Worm (Caenorhabditis elegans) whole organism, young adult: ENCODE results near the gene Y66D12A.19.

Experiments used
- B0019.2 ChIP-seq: fragments of 200-800 bp; sonication (Bioruptor generic); conservative IDR thresholded peaks from 2 replicates; pipeline ENCODE4 v1.3.6; 2022; ENCODE audit warnings: missing genetic modification reagents, missing genetic modification characterization, missing compliant biosample characterization
- B0336.3 ChIP-seq: fragments of 200-800 bp; sonication (Bioruptor generic); IDR thresholded peaks from 2 replicates; pipeline ENCODE4 v1.3.6; 2022; ENCODE audit warnings: missing genetic modification characterization, missing compliant biosample characterization
- F10E7.11 ChIP-seq: sonication (generic microtip); optimal IDR thresholded peaks from 2 replicates; lab custom pipeline; 2017; ENCODE audit warnings: mild to moderate bottlenecking, missing genetic modification characterization, moderate library complexity, missing compliant biosample characterization
- K11D2.4 ChIP-seq: fragments of 200-800 bp; sonication (Bioruptor generic); IDR thresholded peaks from 2 replicates; pipeline ENCODE4 v1.3.6; 2022; ENCODE audit warnings: missing genetic modification reagents, missing genetic modification characterization, missing compliant biosample characterization
- K12H6.12 ChIP-seq: fragments of 200-800 bp; sonication (Bioruptor generic); optimal IDR thresholded peaks from 2 replicates; lab custom pipeline; 2018; ENCODE audit warnings: mild to moderate bottlenecking, missing genetic modification characterization, missing compliant biosample characterization
- Y53F4B.3 ChIP-seq: fragments of 200-800 bp; sonication (Bioruptor generic); IDR thresholded peaks from 2 replicates; pipeline ENCODE4 v1.3.6; 2022; ENCODE audit warnings: missing genetic modification reagents, missing genetic modification characterization, missing compliant biosample characterization
- Y56A3A.18 ChIP-seq: fragments of 200-800 bp; sonication (Bioruptor generic); IDR thresholded peaks from 2 replicates; pipeline ENCODE4 v1.3.6; 2022; ENCODE audit warnings: missing genetic modification reagents, missing genetic modification characterization, missing compliant biosample characterization
- Y79H2A.3 ChIP-seq: fragments of 200-800 bp; sonication (Bioruptor generic); conservative IDR thresholded peaks from 2 replicates; pipeline ENCODE4 v1.3.6; 2022; ENCODE audit warnings: missing genetic modification reagents, missing genetic modification characterization, missing compliant biosample characterization
- Y95B8A.8 ChIP-seq: fragments of 200-800 bp; sonication (Bioruptor generic); IDR thresholded peaks from 2 replicates; pipeline ENCODE4 v1.3.6; 2022; ENCODE audit warnings: missing genetic modification reagents, missing genetic modification characterization, missing compliant biosample characterization
- akir-1 ChIP-seq: fragments of 200-800 bp; sonication (Bioruptor generic); optimal IDR thresholded peaks from 2 replicates; lab custom pipeline; 2018; ENCODE audit warnings: mild to moderate bottlenecking, missing genetic modification characterization, moderate library complexity, missing compliant biosample characterization
- ama-1 ChIP-seq, 3 experiments: fragments of 150-350 bp in 1 of 3; sonication (generic microtip) in 2 of 3; optimal IDR thresholded peaks; 2 replicates each; lab custom pipeline; 2014 to 2018; ENCODE audit warnings: missing biosample characterization in 2 of 3, missing genetic modification characterization in 2 of 3, missing genetic modification reagents in 2 of 3
- attf-3 ChIP-seq: fragments of 200-800 bp; sonication (Bioruptor generic); conservative IDR thresholded peaks from 2 replicates; pipeline ENCODE4 v1.3.6; 2022; ENCODE audit warnings: missing genetic modification reagents, missing genetic modification characterization, missing compliant biosample characterization
- attf-6 ChIP-seq: fragments of 200-800 bp; sonication (Bioruptor generic); IDR thresholded peaks from 2 replicates; pipeline ENCODE4 v1.3.6; 2022; ENCODE audit warnings: missing genetic modification reagents, missing genetic modification characterization, missing compliant biosample characterization
- bed-2 ChIP-seq: fragments of 200-800 bp; sonication (Bioruptor generic); IDR thresholded peaks from 2 replicates; pipeline ENCODE4 v1.3.6; 2022; ENCODE audit warnings: missing genetic modification reagents, missing genetic modification characterization, missing compliant biosample characterization
- ceh-100 ChIP-seq: fragments of 200-800 bp; sonication (Bioruptor generic); IDR thresholded peaks from 2 replicates; pipeline ENCODE4 v1.3.6; 2022; ENCODE audit warnings: missing genetic modification reagents, missing genetic modification characterization, missing compliant biosample characterization
- ceh-27 ChIP-seq: fragments of 200-800 bp; sonication (Bioruptor generic); optimal IDR thresholded peaks from 2 replicates; lab custom pipeline; 2018; ENCODE audit warnings: mild to moderate bottlenecking, missing genetic modification characterization, moderate library complexity, missing compliant biosample characterization
- ceh-58 ChIP-seq: fragments of 200-800 bp; sonication (Bioruptor generic); IDR thresholded peaks from 2 replicates; pipeline ENCODE4 v1.3.6; 2022; ENCODE audit warnings: missing genetic modification characterization, missing compliant biosample characterization
- ceh-91 ChIP-seq: fragments of 200-800 bp; sonication (Bioruptor generic); IDR thresholded peaks from 2 replicates; pipeline ENCODE4 v1.3.6; 2022; ENCODE audit warnings: missing genetic modification reagents, missing genetic modification characterization, missing compliant biosample characterization
- dpff-1 ChIP-seq: sonication (generic microtip); optimal IDR thresholded peaks from 2 replicates; lab custom pipeline; 2017; ENCODE audit warnings: mild to moderate bottlenecking, missing genetic modification characterization, missing compliant biosample characterization
- egl-18 ChIP-seq: fragments of 200-800 bp; sonication (Bioruptor generic); IDR thresholded peaks from 2 replicates; pipeline ENCODE4 v1.3.6; 2022; ENCODE audit warnings: missing genetic modification reagents, missing genetic modification characterization, missing compliant biosample characterization
- egl-44 ChIP-seq: fragments of 200-800 bp; sonication (Bioruptor generic); IDR thresholded peaks from 2 replicates; pipeline ENCODE4 v1.3.6; 2022; ENCODE audit warnings: missing genetic modification reagents, missing genetic modification characterization, missing compliant biosample characterization
- fkh-3 ChIP-seq: sonication (generic microtip); optimal IDR thresholded peaks from 2 replicates; lab custom pipeline; 2016; ENCODE audit warnings: mild to moderate bottlenecking, missing genetic modification characterization, missing compliant biosample characterization
- gei-17 ChIP-seq: fragments of 200-800 bp; sonication (Bioruptor generic); optimal IDR thresholded peaks from 2 replicates; lab custom pipeline; 2018; ENCODE audit warnings: mild to moderate bottlenecking, missing genetic modification characterization, missing compliant biosample characterization
- hlh-26 ChIP-seq: fragments of 200-800 bp; sonication (Bioruptor generic); conservative IDR thresholded peaks from 2 replicates; pipeline ENCODE4 v1.3.6; 2022; ENCODE audit warnings: missing genetic modification reagents, missing genetic modification characterization, missing compliant biosample characterization
- hrde-1 ChIP-seq: sonication (generic microtip); optimal IDR thresholded peaks from 2 replicates; lab custom pipeline; 2016; ENCODE audit warnings: missing genetic modification characterization, mild to moderate bottlenecking, missing compliant biosample characterization, moderate library complexity, missing genotype, missing genetic modification reagents, borderline replicate concordance
- hsf-1 ChIP-seq: fragments of 200-800 bp; sonication (Bioruptor generic); IDR thresholded peaks from 2 replicates; pipeline ENCODE4 v1.3.6; 2022; ENCODE audit warnings: missing genetic modification reagents, missing genetic modification characterization, missing compliant biosample characterization
- lag-1 ChIP-seq: fragments of 200-800 bp; sonication (Bioruptor generic); IDR thresholded peaks from 2 replicates; pipeline ENCODE4 v1.3.6; 2022; ENCODE audit warnings: missing genetic modification reagents, missing genetic modification characterization, missing compliant biosample characterization
- lin-40 ChIP-seq: sonication (generic microtip); optimal IDR thresholded peaks from 2 replicates; lab custom pipeline; 2016; ENCODE audit warnings: missing genetic modification characterization, mild to moderate bottlenecking, missing compliant biosample characterization, missing genotype, missing genetic modification reagents
- lin-54 ChIP-seq: fragments of 200-800 bp; sonication (Bioruptor generic); optimal IDR thresholded peaks from 2 replicates; lab custom pipeline; 2018; ENCODE audit warnings: mild to moderate bottlenecking, missing genetic modification characterization, missing compliant biosample characterization
- mel-28 ChIP-seq: sonication (generic microtip); optimal IDR thresholded peaks from 2 replicates; lab custom pipeline; 2016; ENCODE audit warnings: borderline replicate concordance, mild to moderate bottlenecking, missing genetic modification characterization, missing compliant biosample characterization
- mes-4 ChIP-seq: sonication (generic microtip); optimal IDR thresholded peaks from 2 replicates; lab custom pipeline; 2016; ENCODE audit warnings: missing genotype, missing genetic modification characterization, missing compliant biosample characterization
- nfya-1 ChIP-seq: sonication (generic microtip); optimal IDR thresholded peaks from 2 replicates; lab custom pipeline; 2017; ENCODE audit warnings: antibody characterized with exemption, missing compliant biosample characterization, missing genetic modification characterization, borderline replicate concordance; ENCODE audit not compliant: insufficient read depth
- nfyb-1 ChIP-seq: fragments of 200-800 bp; sonication (Bioruptor generic); IDR thresholded peaks from 2 replicates; pipeline ENCODE4 v1.3.6; 2022; ENCODE audit warnings: missing genetic modification reagents, missing genetic modification characterization, missing compliant biosample characterization
- nhr-27 ChIP-seq: fragments of 200-800 bp; sonication (Bioruptor generic); optimal IDR thresholded peaks from 2 replicates; lab custom pipeline; 2018; ENCODE audit warnings: mild to moderate bottlenecking, missing genetic modification characterization, moderate library complexity, missing compliant biosample characterization
- nhr-80 ChIP-seq: sonication (generic microtip); optimal IDR thresholded peaks from 2 replicates; lab custom pipeline; 2016; ENCODE audit warnings: missing genetic modification characterization, missing compliant biosample characterization
- nhr-90 ChIP-seq: sonication (generic microtip); optimal IDR thresholded peaks from 2 replicates; lab custom pipeline; 2016; ENCODE audit warnings: missing genotype, mild to moderate bottlenecking, missing genetic modification characterization, missing compliant biosample characterization
- repo-1 ChIP-seq: sonication (generic microtip); optimal IDR thresholded peaks from 2 replicates; lab custom pipeline; 2017; ENCODE audit warnings: mild to moderate bottlenecking, missing genetic modification characterization, missing compliant biosample characterization
- rpc-1 ChIP-seq, 2 experiments: fragments of 150-350 bp in 1 of 2; sonication (generic microtip) in 1 of 2; optimal IDR thresholded peaks; 2 replicates each; lab custom pipeline; 2014 to 2018; ENCODE audit warnings: missing biosample characterization in 1 of 2, missing genetic modification characterization in 1 of 2, missing genetic modification reagents in 1 of 2, missing genotype in 1 of 2
- sdz-38 ChIP-seq: sonication (generic microtip); optimal IDR thresholded peaks from 2 replicates; lab custom pipeline; 2016; ENCODE audit warnings: missing genotype, missing genetic modification characterization, missing compliant biosample characterization
- sea-2 ChIP-seq: fragments of 200-800 bp; sonication (Bioruptor generic); IDR thresholded peaks from 2 replicates; pipeline ENCODE4 v1.3.6; 2022; ENCODE audit warnings: missing genetic modification characterization, missing compliant biosample characterization
- snpc-1.1 ChIP-seq: sonication (generic microtip); optimal IDR thresholded peaks from 2 replicates; lab custom pipeline; 2017; ENCODE audit warnings: missing genetic modification characterization, mild to moderate bottlenecking, missing compliant biosample characterization, antibody characterized with exemption, moderate library complexity, missing genotype, missing genetic modification reagents; ENCODE audit not compliant: insufficient read depth
- snpc-3.4 ChIP-seq: sonication (generic microtip); optimal IDR thresholded peaks from 2 replicates; lab custom pipeline; 2017; ENCODE audit warnings: missing genetic modification characterization, mild to moderate bottlenecking, missing compliant biosample characterization, antibody characterized with exemption, moderate library complexity, missing genotype, missing genetic modification reagents
- tlf-1 ChIP-seq: fragments of 200-800 bp; sonication (Bioruptor generic); optimal IDR thresholded peaks from 2 replicates; lab custom pipeline; 2018; ENCODE audit warnings: mild to moderate bottlenecking, missing genetic modification characterization, missing compliant biosample characterization
- unc-62 ChIP-seq: fragments of 150-350 bp; optimal IDR thresholded peaks from 2 replicates; lab custom pipeline; 2014; ENCODE audit warnings: missing biosample characterization, missing genetic modification reagents, missing genetic modification characterization
- ztf-18 ChIP-seq: sonication (generic microtip); optimal IDR thresholded peaks from 2 replicates; lab custom pipeline; 2016; ENCODE audit warnings: missing genotype, mild to moderate bottlenecking, missing genetic modification characterization, missing compliant biosample characterization
- ztf-25 ChIP-seq: fragments of 200-800 bp; sonication (Bioruptor generic); IDR thresholded peaks from 2 replicates; pipeline ENCODE4 v1.3.6; 2022; ENCODE audit warnings: missing genetic modification reagents, missing genetic modification characterization, missing compliant biosample characterization

The Y66D12A.19 gene

DNA sequence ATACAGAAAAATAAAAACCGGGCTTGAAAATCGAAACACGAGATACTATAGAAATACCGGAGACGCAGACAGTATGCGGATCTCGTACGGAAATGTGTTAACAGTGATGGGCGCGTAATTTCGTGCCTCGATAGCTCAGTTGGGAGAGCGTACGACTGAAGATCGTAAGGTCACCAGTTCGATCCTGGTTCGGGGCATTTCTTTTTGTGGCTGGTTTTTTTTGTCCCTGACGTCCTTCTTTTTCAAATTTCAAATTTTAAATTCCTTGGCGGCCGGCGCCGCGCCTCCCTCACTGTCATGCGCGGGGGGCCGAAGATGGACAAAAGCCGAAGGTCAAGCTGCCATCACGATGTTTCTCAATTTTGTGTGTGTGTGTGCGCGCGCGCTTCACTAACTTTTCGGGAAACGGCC, 45.8 kb downstream of the Y66D12A.19 start (continued):
- peak; percentile 58 for TF ChIP-seq ztf-18 (tag; lab: Kevin White, UChicago)
- peak; percentile 68 for TF ChIP-seq snpc-3.4 (tag; lab: Kevin White, UChicago)
- no peak for TF ChIP-seq attf-6 (GFP tag; lab: Robert Waterston, UW)
- no peak for TF ChIP-seq mel-28 (tag; lab: Kevin White, UChicago)
- TF ChIP-seq attf-3 (GFP tag; lab: Robert Waterston, UW), result no peak
- no peak for TF ChIP-seq ceh-58 (GFP tag; lab: Robert Waterston, UW)
- no peak for TF ChIP-seq hrde-1 (tag; lab: Kevin White, UChicago)
- no peak for TF ChIP-seq dpff-1 (tag; lab: Kevin White, UChicago)
- no peak for TF ChIP-seq akir-1
- TF ChIP-seq ceh-91, result no peak
- 0 out of 2 replicates have a peak, but pooled peaks have one; percentile 6 for TF ChIP-seq hsf-1 (GFP tag; lab: Robert Waterston, UW)
- TF ChIP-seq Y95B8A.8 (GFP tag; lab: Robert Waterston, UW), result no peak
- TF ChIP-seq lin-54 (GFP tag; lab: Kevin White, UChicago), result peak; percentile 0
- TF ChIP-seq fkh-3, result no peak
- TF ChIP-seq lin-40, result no peak
- no peak for TF ChIP-seq Y53F4B.3 (GFP tag; lab: Robert Waterston, UW)
- no peak for TF ChIP-seq hlh-26
- TF ChIP-seq nhr-90, result peak; percentile 54
- no peak for TF ChIP-seq B0336.3
- TF ChIP-seq bed-2 (GFP tag; lab: Robert Waterston, UW), result no peak
- no peak for TF ChIP-seq sdz-38 (tag; lab: Kevin White, UChicago)
- no peak for TF ChIP-seq ama-1 (optimal IDR thresholded peaks at IDR 0.05; lab: Kevin White, UChicago)
- peak in 1 of 2 experiments; percentile 51 for TF ChIP-seq ama-1 (GFP tag; optimal IDR thresholded peaks at IDR 0.05; lab: Kevin White, UChicago)
- TF ChIP-seq K12H6.12, result no peak
- TF ChIP-seq nfya-1 (tag; lab: Kevin White, UChicago), result no peak
- no peak for TF ChIP-seq Y79H2A.3 (GFP tag; lab: Robert Waterston, UW)
- TF ChIP-seq repo-1 (tag; lab: Kevin White, UChicago), result no peak
- no peak for TF ChIP-seq lag-1 (GFP tag; lab: Robert Waterston, UW)
- no peak for TF ChIP-seq sea-2 (GFP tag; lab: Robert Waterston, UW)
- TF ChIP-seq F10E7.11 (tag; lab: Kevin White, UChicago), result no peak
- TF ChIP-seq nhr-27, result no peak
- no peak for TF ChIP-seq ceh-27
- no peak for TF ChIP-seq gei-17 (GFP tag; lab: Kevin White, UChicago)
- no peak for TF ChIP-seq unc-62 (GFP tag; lab: Kevin White, UChicago)
- TF ChIP-seq ceh-100, result 0 out of 2 replicates have a peak, but pooled peaks have one; percentile 50
- TF ChIP-seq egl-44 (GFP tag; lab: Robert Waterston, UW), result no peak
- TF ChIP-seq nhr-80 (tag; lab: Kevin White, UChicago), result peak; percentile 10
- peak; percentile 52; the same call in 1 of the 2 replicates for TF ChIP-seq nfyb-1 (GFP tag; lab: Robert Waterston, UW)
- no peak for TF ChIP-seq mes-4 (tag; lab: Kevin White, UChicago)
- TF ChIP-seq K11D2.4 (GFP tag; lab: Robert Waterston, UW), result no peak
- TF ChIP-seq Y56A3A.18 (GFP tag; lab: Robert Waterston, UW), result no peak
- 0 out of 2 replicates have a peak, but pooled peaks have one; percentile 43 for TF ChIP-seq egl-18 (GFP tag; lab: Robert Waterston, UW)
- no peak for TF ChIP-seq snpc-1.1 (tag; lab: Kevin White, UChicago)
- peak; percentile 70 for TF ChIP-seq rpc-1 (optimal IDR thresholded peaks at IDR 0.05; lab: Kevin White, UChicago)
- TF ChIP-seq rpc-1 (tag; optimal IDR thresholded peaks at IDR 0.05; lab: Kevin White, UChicago), result peak; percentile 82
- TF ChIP-seq B0019.2 (GFP tag; lab: Robert Waterston, UW), result no peak
- TF ChIP-seq ztf-25 (GFP tag; lab: Robert Waterston, UW), result peak; percentile 87
- no peak for TF ChIP-seq tlf-1 (GFP tag; lab: Kevin White, UChicago)
